Worm (Caenorhabditis elegans): ENCODE results near the gene marc-1.

Gene marc-1

DNA sequence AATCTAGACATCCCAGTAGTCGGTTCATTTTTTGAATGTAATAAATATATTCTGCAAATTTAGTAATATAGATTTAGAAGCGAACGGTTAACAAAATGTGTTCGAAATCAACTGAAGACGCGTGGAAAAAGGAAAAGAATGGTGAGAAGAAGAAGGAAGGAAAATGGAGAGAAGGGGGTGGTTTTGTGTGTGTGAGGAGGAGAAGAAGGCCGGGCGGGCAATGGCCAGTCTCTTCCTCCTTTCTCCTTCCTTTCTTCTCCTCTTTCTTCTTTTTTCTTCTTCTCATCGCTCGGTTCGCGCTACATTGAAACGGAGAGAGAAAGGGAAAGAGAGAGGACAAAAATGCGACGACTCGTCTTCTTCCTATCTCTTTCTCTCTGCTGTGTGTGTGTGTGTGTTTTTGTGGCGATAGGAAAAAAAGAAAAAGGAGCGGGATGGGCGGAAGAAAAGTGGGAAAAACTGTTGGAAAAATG is 47.4 kb upstream of the marc-1 start, which contains the start of gene ztf-9 (continued):
- TF ChIP-seq lin-38 (GFP tag; IDR thresholded peaks at IDR 0.05) (no peak; the same call in 1 of the 2 replicates), set-16 (GFP tag; IDR thresholded peaks at IDR 0.05) (peak; percentile 81; the same call in 1 of the 2 replicates), lin-15B (tag; optimal IDR thresholded peaks at IDR 0.05) (no peak), attf-4 (tag; optimal IDR thresholded peaks at IDR 0.05) (no peak), rbr-2 (tag; optimal IDR thresholded peaks at IDR 0.05) (peak; percentile 48), mdt-29 (GFP tag; IDR thresholded peaks at IDR 0.05) (no peak), lir-3 (tag; optimal IDR thresholded peaks at IDR 0.05) (no peak), pha-4 (GFP tag; IDR thresholded peaks at IDR 0.05) (peak; percentile 66; the same call in 1 of the 2 replicates), pha-4 (tag; optimal IDR thresholded peaks at IDR 0.05) (no peak), mep-1 (tag; optimal IDR thresholded peaks at IDR 0.05) (peak; percentile 71), madf-5 (GFP tag; IDR thresholded peaks at IDR 0.05) (no peak), snpc-1.2 (GFP tag; IDR thresholded peaks at IDR 0.05) (no peak), zip-11 (GFP tag; IDR thresholded peaks at IDR 0.05) (no peak), mxl-2 (GFP tag; conservative IDR thresholded peaks at IDR 0.05) (no peak), R02D3.7 (tag; optimal IDR thresholded peaks at IDR 0.05) (no peak), F44E2.7 (GFP tag; IDR thresholded peaks at IDR 0.05) (no peak), php-3 (GFP tag; IDR thresholded peaks at IDR 0.05) (no peak), ceh-32 (tag; optimal IDR thresholded peaks at IDR 0.05; ENCODE audit: poor library complexity) (no peak), ces-1 (GFP tag; optimal IDR thresholded peaks at IDR 0.05) (no peak), ZK337.2 (GFP tag; IDR thresholded peaks at IDR 0.05) (no peak), unc-39 (tag; optimal IDR thresholded peaks at IDR 0.05) (no peak), Y48G9A.11 (GFP tag; IDR thresholded peaks at IDR 0.05) (no peak), unc-62 (GFP tag; optimal IDR thresholded peaks at IDR 0.05 in 1 of 2) (peak in 1 of 2 experiments; percentile 92), unc-62 (tag; optimal IDR thresholded peaks at IDR 0.05) (no peak), lin-29 (GFP tag; IDR thresholded peaks at IDR 0.05) (no peak), mes-2 (tag; optimal IDR thresholded peaks at IDR 0.05; ENCODE audit: poor library complexity, severe bottlenecking) (no peak), nhr-76 (tag; optimal IDR thresholded peaks at IDR 0.05) (no peak), madf-9 (GFP tag; conservative IDR thresholded peaks at IDR 0.05) (no peak)

- TF ChIP-seq saeg-2 (GFP tag; IDR thresholded peaks at IDR 0.05) (no peak), ceh-32 (tag; optimal IDR thresholded peaks at IDR 0.05; ENCODE audit: poor library complexity) (no peak), R02D3.7 (tag; optimal IDR thresholded peaks at IDR 0.05) (no peak), pha-4 (GFP tag; IDR thresholded peaks at IDR 0.05) (no peak), pha-4 (tag; optimal IDR thresholded peaks at IDR 0.05) (no peak), unc-39 (tag; optimal IDR thresholded peaks at IDR 0.05) (no peak), vab-7 (GFP tag; IDR thresholded peaks at IDR 0.05) (no peak), hlh-11 (tag; optimal IDR thresholded peaks at IDR 0.05) (no peak), zip-2 (tag; optimal IDR thresholded peaks at IDR 0.05) (no peak)
Measured at ce11 chrV:9692649-9693112, 46.8 kb upstream of the marc-1 start, which contains the start of gene ZK287.7. Gene ZK287.7 (plus strand): TSS chrV:9693062.

DNA sequence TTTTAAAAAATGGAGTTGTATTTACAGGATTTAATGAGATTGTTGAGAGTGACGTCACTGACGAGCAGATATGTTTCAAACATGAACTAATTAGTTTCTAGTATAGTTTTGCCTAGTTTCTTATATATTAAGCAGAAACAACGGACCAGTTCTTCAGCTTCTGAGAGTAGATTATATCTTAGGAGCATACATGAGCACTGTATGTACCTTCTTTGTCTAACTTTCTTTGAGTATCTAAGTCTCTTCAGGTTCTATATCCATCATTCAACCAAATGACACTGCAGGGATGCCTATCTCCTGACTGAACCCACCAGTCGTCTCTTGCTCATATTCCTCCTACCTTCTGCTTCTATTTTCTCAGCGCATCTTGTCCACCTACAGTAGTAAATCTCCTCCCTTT is 42.8 kb upstream of the marc-1 start, which contains the start of gene her-1:
Gene her-1 (plus strand): TSS at position 301 of the 400 bp plus-strand sequence.
- TF ChIP-seq duxl-1 (tag; optimal IDR thresholded peaks at IDR 0.05; ENCODE audit: poor library complexity) (no peak), ama-1 (optimal IDR thresholded peaks at IDR 0.05) (no peak), nhr-6 (tag; optimal IDR thresholded peaks at IDR 0.05) (no peak), sdz-12 (GFP tag; optimal IDR thresholded peaks at IDR 0.05) (no peak), Y48G9A.11 (GFP tag; IDR thresholded peaks at IDR 0.05) (no peak), hif-1 (tag; optimal IDR thresholded peaks at IDR 0.05) (no peak), lin-15B (tag; optimal IDR thresholded peaks at IDR 0.05) (no peak), zip-11 (GFP tag; IDR thresholded peaks at IDR 0.05) (no peak), T26A8.4 (GFP tag; IDR thresholded peaks at IDR 0.05) (no peak), aha-1 (tag) (no peak), lim-7 (GFP tag; IDR thresholded peaks at IDR 0.05) (no peak), lin-29 (GFP tag; IDR thresholded peaks at IDR 0.05) (no peak), madf-9 (GFP tag; conservative IDR thresholded peaks at IDR 0.05) (no peak), mes-2 (tag; optimal IDR thresholded peaks at IDR 0.05; ENCODE audit: poor library complexity, severe bottlenecking) (no peak), ces-1 (GFP tag; optimal IDR thresholded peaks at IDR 0.05) (no peak), hlh-11 (tag; optimal IDR thresholded peaks at IDR 0.05) (no peak), nhr-42 (GFP tag; IDR thresholded peaks at IDR 0.05) (no peak), F44E2.7 (GFP tag; IDR thresholded peaks at IDR 0.05) (no peak), saeg-2 (GFP tag; IDR thresholded peaks at IDR 0.05) (no peak)

Data from whole organism, L4 larva.